Worm (Caenorhabditis elegans) whole organism, L2 larva: Measurements from ENCODE around the gene pqn-18.

ENCODE experiments used
- ama-1 ChIP-seq: fragments of 150-350 bp; optimal IDR thresholded peaks from 2 replicates; lab custom pipeline; 2018; ENCODE audit warnings: inconsistent platforms
- elt-1 ChIP-seq: fragments of 150-350 bp; optimal IDR thresholded peaks from 2 replicates; lab custom pipeline; 2014; ENCODE audit warnings: missing biosample characterization, missing genetic modification characterization
- elt-3 ChIP-seq: sonication (generic microtip); optimal IDR thresholded peaks from 2 replicates; lab custom pipeline; 2017; ENCODE audit warnings: missing biosample characterization, missing genetic modification characterization
- lin-13 ChIP-seq: fragments of 150-350 bp; optimal IDR thresholded peaks from 2 replicates; lab custom pipeline; 2014; ENCODE audit warnings: missing biosample characterization, missing genetic modification reagents, missing genetic modification characterization
- lin-39 ChIP-seq: fragments of 150-350 bp; optimal IDR thresholded peaks from 2 replicates; lab custom pipeline; 2014; ENCODE audit warnings: missing biosample characterization, missing genetic modification reagents, missing genetic modification characterization
- lsy-2 ChIP-seq, 2 experiments: fragments of 150-350 bp in 1 of 2; sonication (generic microtip) in 1 of 2; optimal IDR thresholded peaks; 2 replicates each; lab custom pipeline; 2014 to 2017; ENCODE audit warnings: missing biosample characterization in 2 of 2, missing genetic modification characterization in 2 of 2
- nhr-77 ChIP-seq: fragments of 150-350 bp; optimal IDR thresholded peaks from 2 replicates; lab custom pipeline; 2014; ENCODE audit warnings: missing biosample characterization, missing genetic modification characterization
- peb-1 ChIP-seq: fragments of 150-350 bp; optimal IDR thresholded peaks from 2 replicates; lab custom pipeline; 2014; ENCODE audit warnings: missing biosample characterization, missing genetic modification characterization
- sem-4 ChIP-seq: fragments of 150-350 bp; optimal IDR thresholded peaks from 2 replicates; lab custom pipeline; 2014; ENCODE audit warnings: missing biosample characterization, missing genetic modification reagents, missing genetic modification characterization
- unc-62 ChIP-seq: fragments of 150-350 bp; optimal IDR thresholded peaks from 2 replicates; lab custom pipeline; 2014; ENCODE audit warnings: missing biosample characterization, missing genetic modification reagents, missing genetic modification characterization
- zag-1 ChIP-seq: fragments of 150-350 bp; optimal IDR thresholded peaks from 2 replicates; lab custom pipeline; 2014; ENCODE audit warnings: missing biosample characterization, missing genetic modification characterization

DNA sequence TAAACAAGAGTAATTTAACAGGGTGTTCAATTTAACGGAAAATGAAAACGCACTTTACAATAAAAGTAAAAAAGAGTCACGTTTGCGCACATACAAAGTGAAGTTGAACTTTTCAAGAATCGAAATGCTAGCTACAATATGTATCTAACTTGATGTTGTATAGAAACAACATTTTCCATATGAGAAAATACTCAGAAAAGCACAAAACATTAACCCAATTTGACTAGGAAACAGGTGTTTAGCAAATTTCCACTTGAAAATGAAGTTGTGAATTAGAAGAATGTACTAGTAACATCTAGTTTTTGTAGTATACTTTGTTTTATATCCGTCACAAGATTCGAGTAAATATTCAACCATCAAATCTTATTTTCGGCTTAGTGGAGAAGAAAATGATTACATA is 22.8 kb upstream of the pqn-18 start, which contains the start of gene gpc-1:
- TF ChIP-seq zag-1 (no peak), lsy-2 (tag; optimal IDR thresholded peaks at IDR 0.05; lab: Kevin White, UChicago) (no peak), elt-1 (tag; lab: Kevin White, UChicago) (no peak), lin-39 (tag; lab: Kevin White, UChicago) (no peak), elt-3 (no peak), nhr-77 (tag; lab: Kevin White, UChicago) (no peak), unc-62 (GFP tag; lab: Kevin White, UChicago) (no peak), lin-13 (GFP tag; lab: Kevin White, UChicago) (no peak), ama-1 (lab: Kevin White, UChicago) (no peak), peb-1 (tag; lab: Kevin White, UChicago) (no peak), sem-4 (tag; lab: Kevin White, UChicago) (no peak)
